Worm (Caenorhabditis elegans): ENCODE measurements around the gene ZK666.1.
"Not testable (repeated sequence)": the region's sequence is repeated elsewhere in the genome, so short reads cannot be mapped to it uniquely, and the experiment has no call there.

The ZK666.1 gene

ce11 chrII:10493034-10493433 is 21.9 kb upstream of the ZK666.1 start, which contains the start of gene ZK666.8:
Gene ZK666.8 (minus strand): TSS chrII:10493134.
- not testable (repeated sequence) for TF ChIP-seq fos-1, nhr-28, nhr-67 (tag; optimal IDR thresholded peaks at IDR 0.05)

- TF ChIP-seq ztf-11 (tag; optimal IDR thresholded peaks at IDR 0.05): no peak
- TF ChIP-seq nhr-25 (tag; optimal IDR thresholded peaks at IDR 0.05): no peak
- no peak for TF ChIP-seq ceh-28 (tag; optimal IDR thresholded peaks at IDR 0.05)
- TF ChIP-seq ceh-16 (tag; optimal IDR thresholded peaks at IDR 0.05): no peak
- no peak for TF ChIP-seq egl-5 (tag; optimal IDR thresholded peaks at IDR 0.05)
- no peak for TF ChIP-seq ZK546.5 (tag; optimal IDR thresholded peaks at IDR 0.05)
- TF ChIP-seq fkh-10 (GFP tag; optimal IDR thresholded peaks at IDR 0.05): no peak
- no peak for TF ChIP-seq sea-2 (GFP tag; optimal IDR thresholded peaks at IDR 0.05)
- TF ChIP-seq unc-62 (GFP tag; optimal IDR thresholded peaks at IDR 0.05): no peak
- no peak for TF ChIP-seq nhr-28 (tag; optimal IDR thresholded peaks at IDR 0.05)
- TF ChIP-seq tbx-2 (tag; optimal IDR thresholded peaks at IDR 0.05): no peak
- TF ChIP-seq fkh-2 (tag; optimal IDR thresholded peaks at IDR 0.05): no peak
- no peak for TF ChIP-seq hmg-11 (tag; optimal IDR thresholded peaks at IDR 0.05)
- TF ChIP-seq ceh-82 (tag; optimal IDR thresholded peaks at IDR 0.05): no peak
- no peak for TF ChIP-seq R02D3.7 (tag; optimal IDR thresholded peaks at IDR 0.05)
Observed at ce11 chrII:10490329-10490728, 19.2 kb upstream of the ZK666.1 start, which contains the start of gene clec-61. Gene clec-61 (minus strand): TSS chrII:10490537.

DNA sequence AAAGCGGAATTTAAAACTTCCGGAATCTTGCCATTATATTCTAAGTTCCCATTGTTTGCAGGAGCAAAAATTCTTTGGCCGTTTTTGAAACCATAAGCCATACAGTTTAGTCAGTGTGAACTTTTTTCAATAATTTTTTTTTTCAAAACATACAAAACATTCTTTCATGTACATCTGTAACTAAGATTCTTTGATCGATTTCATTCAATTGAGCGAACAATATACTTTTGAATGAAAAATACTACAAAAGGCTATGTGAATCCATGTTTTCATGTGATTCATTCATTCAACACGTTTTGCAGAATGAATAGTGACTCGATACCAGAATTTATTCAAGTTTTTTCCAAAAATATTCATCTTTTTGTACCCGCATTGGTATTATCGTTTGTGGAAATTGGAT is 15.6 kb upstream of the ZK666.1 start, which contains the start of gene ZK666.15:
Gene ZK666.15 (plus strand): TSS at position 301 of the 400 bp plus-strand sequence.
- TF ChIP-seq nhr-67 (tag; optimal IDR thresholded peaks at IDR 0.05): no peak
- TF ChIP-seq zag-1 (tag; optimal IDR thresholded peaks at IDR 0.05): no peak
- TF ChIP-seq nhr-12 (tag; optimal IDR thresholded peaks at IDR 0.05): no peak
- no peak for TF ChIP-seq nfya-1 (tag; optimal IDR thresholded peaks at IDR 0.05; ENCODE audit: insufficient read depth)
- TF ChIP-seq fos-1 (tag; optimal IDR thresholded peaks at IDR 0.05): no peak
- no peak for TF ChIP-seq pqm-1 (tag; optimal IDR thresholded peaks at IDR 0.05)
- TF ChIP-seq ztf-11 (tag; optimal IDR thresholded peaks at IDR 0.05): no peak
- TF ChIP-seq fkh-10 (GFP tag; optimal IDR thresholded peaks at IDR 0.05): no peak
- TF ChIP-seq jun-1 (tag; optimal IDR thresholded peaks at IDR 0.05): no peak
- no peak for TF ChIP-seq lsy-12 (tag; optimal IDR thresholded peaks at IDR 0.05)
- TF ChIP-seq mdl-1 (tag; optimal IDR thresholded peaks at IDR 0.05): no peak
- TF ChIP-seq elt-3 (tag; optimal IDR thresholded peaks at IDR 0.05): no peak
- TF ChIP-seq tbx-2 (tag; optimal IDR thresholded peaks at IDR 0.05): no peak
- TF ChIP-seq ztf-4 (tag; optimal IDR thresholded peaks at IDR 0.05): no peak
- TF ChIP-seq snpc-4 (tag; optimal IDR thresholded peaks at IDR 0.05): no peak
- TF ChIP-seq egl-5 (tag; optimal IDR thresholded peaks at IDR 0.05): no peak
- no peak for TF ChIP-seq ZK546.5 (tag; optimal IDR thresholded peaks at IDR 0.05)
- TF ChIP-seq daf-12 (tag; optimal IDR thresholded peaks at IDR 0.05): no peak
- TF ChIP-seq nhr-28 (tag; optimal IDR thresholded peaks at IDR 0.05): no peak

DNA sequence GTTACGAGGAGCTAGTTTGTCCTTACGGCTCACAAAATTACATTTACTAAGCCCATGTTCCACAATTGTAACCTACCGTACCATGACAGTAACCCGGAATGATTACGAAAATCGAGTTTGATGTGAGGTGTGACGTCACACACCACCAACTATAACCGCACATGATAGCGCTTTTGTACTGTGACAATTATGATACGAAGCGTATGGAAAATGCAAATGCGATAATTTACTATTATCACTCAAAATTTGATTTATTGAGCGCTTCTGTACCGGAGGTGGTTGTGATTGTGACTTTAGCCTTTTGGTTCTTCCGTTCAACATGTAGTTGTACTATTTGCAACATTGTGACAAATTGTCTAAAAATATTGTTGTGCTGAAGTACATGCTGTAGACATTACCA is 14.5 kb upstream of the ZK666.1 start:
- TF ChIP-seq ztf-11 (tag; optimal IDR thresholded peaks at IDR 0.05): no peak
- peak; percentile 70 for TF ChIP-seq jun-1 (tag; optimal IDR thresholded peaks at IDR 0.05)
- no peak for TF ChIP-seq zag-1 (tag; optimal IDR thresholded peaks at IDR 0.05)
- peak; percentile 84 for TF ChIP-seq elt-2 (tag; optimal IDR thresholded peaks at IDR 0.05)
- TF ChIP-seq pqm-1 (tag; optimal IDR thresholded peaks at IDR 0.05): peak; percentile 87

- no peak for TF ChIP-seq nhr-23 (tag; optimal IDR thresholded peaks at IDR 0.05)
Observed at ce11 chrII:10483860-10484259, 12.7 kb upstream of the ZK666.1 start.

DNA sequence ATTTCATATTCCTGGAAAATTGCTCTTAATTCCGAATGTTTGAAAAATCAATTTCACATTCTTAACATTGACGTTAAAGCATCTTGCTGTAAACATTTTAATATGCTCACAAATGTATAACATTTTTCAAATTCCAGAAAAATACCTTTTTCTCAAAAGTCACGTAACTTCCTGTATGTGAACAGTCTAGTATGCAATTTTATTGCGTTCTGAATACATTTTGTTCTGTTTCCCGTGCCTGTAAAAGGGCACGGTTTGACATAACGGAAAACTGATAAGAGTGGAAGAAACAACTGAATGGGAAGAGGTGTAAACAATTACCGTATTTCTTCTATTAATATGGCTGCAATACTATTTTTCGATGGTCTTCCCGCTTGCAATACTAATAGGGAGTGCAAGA is 11.8 kb upstream of the ZK666.1 start:
- TF ChIP-seq pqm-1 (tag; optimal IDR thresholded peaks at IDR 0.05) (peak; percentile 48), egl-27 (tag; optimal IDR thresholded peaks at IDR 0.05) (no peak), elt-2 (tag; optimal IDR thresholded peaks at IDR 0.05) (peak; percentile 67), nhr-12 (tag; optimal IDR thresholded peaks at IDR 0.05) (no peak)

Measured in whole organism, L3 larva.